Worm (Caenorhabditis elegans): ENCODE data around the gene srbc-49.

Gene srbc-49

DNA sequence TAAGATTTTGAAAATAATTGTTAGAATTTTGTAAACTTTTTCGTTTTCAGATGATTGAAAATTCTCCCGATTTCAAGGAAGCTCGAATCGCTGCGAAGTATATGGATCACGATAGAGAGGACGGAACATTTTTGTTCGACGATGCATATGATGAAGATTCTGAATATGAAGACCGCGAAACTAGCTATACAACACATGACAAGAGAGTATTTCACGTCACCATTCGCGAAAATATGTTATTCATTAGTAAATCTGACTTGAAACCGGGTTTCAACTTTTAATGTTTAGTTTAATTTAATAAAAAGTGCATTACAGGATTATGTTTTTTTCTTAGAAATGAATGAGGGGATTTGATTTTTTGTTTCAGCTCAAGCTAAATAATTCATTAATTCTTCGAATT is 48.9 kb downstream of the srbc-49 start, which contains the start of gene str-57:
Gene str-57 (plus strand): TSS at position 301 of the 400 bp plus-strand sequence.
- TF ChIP-seq aha-1 (tag) (peak; percentile 18), mxl-3 (GFP tag; optimal IDR thresholded peaks at IDR 0.05) (no peak)

DNA sequence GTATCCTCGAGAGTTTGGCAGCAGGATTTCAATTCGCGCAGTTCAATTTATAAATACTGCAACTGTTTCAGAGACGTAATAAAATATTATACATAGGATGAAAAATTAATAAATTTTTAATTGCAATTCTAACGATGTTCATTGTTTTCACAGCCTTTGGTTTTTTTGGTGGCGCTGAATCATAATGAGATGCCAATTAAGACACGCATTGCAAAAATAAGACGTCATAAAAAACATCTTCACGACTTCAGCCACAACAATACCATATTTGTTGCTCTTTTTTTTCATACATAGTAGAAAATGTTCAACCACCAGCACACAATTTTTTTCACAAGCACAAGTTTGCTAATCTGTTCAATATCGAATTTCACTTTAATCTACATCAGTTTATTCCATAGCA is 50.8 kb downstream of the srbc-49 start, which contains the start of gene str-56:
Gene str-56 (plus strand): TSS at position 301 of the 400 bp plus-strand sequence.
- no peak for TF ChIP-seq mdl-1 (tag; optimal IDR thresholded peaks at IDR 0.05)
- TF ChIP-seq zfp-2 (tag; optimal IDR thresholded peaks at IDR 0.05) = no peak
- no peak for TF ChIP-seq zag-1 (tag; optimal IDR thresholded peaks at IDR 0.05)
- TF ChIP-seq saeg-2 (GFP tag; IDR thresholded peaks at IDR 0.05) = no peak
- TF ChIP-seq ctbp-1 (GFP tag; IDR thresholded peaks at IDR 0.05) = no peak
- no peak for TF ChIP-seq dve-1 (tag; optimal IDR thresholded peaks at IDR 0.05; ENCODE audit: insufficient read depth)
- TF ChIP-seq ceh-44 (GFP tag; IDR thresholded peaks at IDR 0.05) = no peak
- TF ChIP-seq ama-1 (optimal IDR thresholded peaks at IDR 0.05) = no peak
- no peak for TF ChIP-seq nhr-28 (tag; optimal IDR thresholded peaks at IDR 0.05)
- no peak for TF ChIP-seq spr-1 (tag; optimal IDR thresholded peaks at IDR 0.05)
- TF ChIP-seq fkh-10 (GFP tag; optimal IDR thresholded peaks at IDR 0.05) = no peak
- no peak for TF ChIP-seq daf-8 (GFP tag; IDR thresholded peaks at IDR 0.05)
- no peak for TF ChIP-seq zip-2 (tag; optimal IDR thresholded peaks at IDR 0.05)
- no peak for TF ChIP-seq set-16 (GFP tag; IDR thresholded peaks at IDR 0.05)
- TF ChIP-seq gei-8 (GFP tag; optimal IDR thresholded peaks at IDR 0.05) = no peak
- TF ChIP-seq F44E2.7 (GFP tag; IDR thresholded peaks at IDR 0.05) = no peak
- no peak for TF ChIP-seq unc-62 (GFP tag; optimal IDR thresholded peaks at IDR 0.05 in 1 of 2)
- TF ChIP-seq unc-62 (tag; optimal IDR thresholded peaks at IDR 0.05) = no peak
